Fruit fly (Drosophila melanogaster) whole organism, embryonic: ENCODE results near the gene Nab2.

Experiments
- BEAF-32 ChIP-seq: fragments of 200-800 bp; sonication (Bioruptor generic); optimal IDR thresholded peaks from 3 replicates; lab custom pipeline; 2017; ENCODE audit warnings: missing biosample characterization, missing genetic modification characterization, mild to moderate bottlenecking, moderate library complexity, missing genetic modification reagents
- Blimp-1 ChIP-seq: fragments of 200-800 bp; sonication (Bioruptor generic); optimal IDR thresholded peaks from 3 replicates; lab custom pipeline; 2018; ENCODE audit warnings: missing biosample characterization, missing genetic modification characterization, mild to moderate bottlenecking, moderate library complexity, missing genetic modification reagents
- Bteb2 ChIP-seq: fragments of 200-800 bp; sonication (Bioruptor generic); optimal IDR thresholded peaks from 2 replicates; lab custom pipeline; 2016; ENCODE audit warnings: missing biosample characterization, missing genetic modification characterization
- CG11093 ChIP-seq: fragments of 200-800 bp; sonication (Bioruptor generic); IDR thresholded peaks from 3 replicates; pipeline ENCODE4 v1.3.6; 2022; ENCODE audit warnings: missing biosample characterization, missing genetic modification characterization
- CG13624 ChIP-seq: fragments of 200-800 bp; sonication (Bioruptor generic); optimal IDR thresholded peaks from 2 replicates; lab custom pipeline; 2016; ENCODE audit warnings: missing biosample characterization, missing genetic modification characterization
- CG14710 ChIP-seq: fragments of 200-800 bp; sonication (Bioruptor generic); optimal IDR thresholded peaks from 3 replicates; lab custom pipeline; 2019; ENCODE audit warnings: missing biosample characterization, mild to moderate bottlenecking, missing genetic modification characterization, moderate library complexity
- CG15011 ChIP-seq: fragments of 200-800 bp; sonication (Bioruptor generic); optimal IDR thresholded peaks from 3 replicates; lab custom pipeline; 2018; ENCODE audit warnings: missing biosample characterization, mild to moderate bottlenecking, missing genetic modification characterization
- CG15601 ChIP-seq: fragments of 200-800 bp; sonication (Bioruptor generic); optimal IDR thresholded peaks from 3 replicates; lab custom pipeline; 2019; ENCODE audit warnings: missing biosample characterization, mild to moderate bottlenecking, missing genetic modification characterization, moderate library complexity
- CG2120 ChIP-seq: fragments of 200-800 bp; sonication (Bioruptor generic); optimal IDR thresholded peaks from 3 replicates; lab custom pipeline; 2016; ENCODE audit warnings: missing biosample characterization, missing genetic modification characterization
- CG32772 ChIP-seq: fragments of 200-800 bp; sonication (Bioruptor generic); IDR thresholded peaks from 2 replicates; pipeline ENCODE4 v1.3.6; 2022; ENCODE audit warnings: missing biosample characterization, missing genetic modification characterization
- CG33213 ChIP-seq: fragments of 200-800 bp; sonication (Bioruptor generic); optimal IDR thresholded peaks from 3 replicates; lab custom pipeline; 2016; ENCODE audit warnings: missing biosample characterization, missing genetic modification characterization
- CG3838 ChIP-seq: fragments of 200-800 bp; sonication (Bioruptor generic); optimal IDR thresholded peaks from 3 replicates; lab custom pipeline; 2016; ENCODE audit warnings: missing biosample characterization, missing genetic modification characterization
- CG3847 ChIP-seq: fragments of 200-800 bp; sonication (Bioruptor generic); IDR thresholded peaks from 2 replicates; pipeline ENCODE4 v1.3.6; 2022; ENCODE audit warnings: missing biosample characterization, missing genetic modification characterization
- CG4424 ChIP-seq: fragments of 200-800 bp; sonication (Bioruptor generic); optimal IDR thresholded peaks from 3 replicates; lab custom pipeline; 2016; ENCODE audit warnings: missing biosample characterization, missing genetic modification characterization
- CG4707 ChIP-seq: fragments of 200-800 bp; sonication (Bioruptor generic); optimal IDR thresholded peaks from 2 replicates; lab custom pipeline; 2018; ENCODE audit warnings: missing biosample characterization, mild to moderate bottlenecking, missing genetic modification characterization, moderate library complexity
- CG8089 ChIP-seq: fragments of 200-800 bp; sonication (Bioruptor generic); optimal IDR thresholded peaks from 3 replicates; lab custom pipeline; 2016; ENCODE audit warnings: missing biosample characterization, missing genetic modification characterization
- CG8281 ChIP-seq: fragments of 200-800 bp; sonication (Bioruptor generic); optimal IDR thresholded peaks from 2 replicates; lab custom pipeline; 2018; ENCODE audit warnings: missing biosample characterization, mild to moderate bottlenecking, missing genetic modification characterization, moderate library complexity
- CG8478 ChIP-seq: fragments of >200 bp; optimal IDR thresholded peaks from 2 replicates; lab custom pipeline; 2018
- CG9609 ChIP-seq: fragments of 200-800 bp; sonication (Bioruptor generic); optimal IDR thresholded peaks from 3 replicates; lab custom pipeline; 2016; ENCODE audit warnings: missing biosample characterization, missing genetic modification characterization
- Deaf1 ChIP-seq: fragments of 200-800 bp; optimal IDR thresholded peaks from 3 replicates; lab custom pipeline; 2019; ENCODE audit warnings: missing biosample characterization, mild to moderate bottlenecking, missing genetic modification characterization, moderate library complexity
- Eip74EF ChIP-seq, 2 experiments: fragments of 200-800 bp in 1 of 2; fragments of >200 bp in 1 of 2; sonication (Bioruptor generic) in 1 of 2; optimal IDR thresholded peaks; 2 replicates each; lab custom pipeline; 2017 to 2019; ENCODE audit warnings: missing biosample characterization in 2 of 2, missing genetic modification characterization in 2 of 2, mild to moderate bottlenecking in 1 of 2, moderate library complexity in 1 of 2
- Fer3 ChIP-seq: fragments of 200-800 bp; sonication (Bioruptor generic); optimal IDR thresholded peaks from 2 replicates; lab custom pipeline; 2018; ENCODE audit warnings: missing biosample characterization, mild to moderate bottlenecking, missing genetic modification characterization, moderate library complexity
- HmgD ChIP-seq: fragments of 200-800 bp; sonication (Bioruptor generic); optimal IDR thresholded peaks from 3 replicates; lab custom pipeline; 2016; ENCODE audit warnings: missing biosample characterization, missing genetic modification characterization
- HmgZ ChIP-seq: fragments of 200-800 bp; sonication (Bioruptor generic); optimal IDR thresholded peaks from 2 replicates; lab custom pipeline; 2018; ENCODE audit warnings: missing biosample characterization, mild to moderate bottlenecking, missing genetic modification characterization
- Hmr ChIP-seq: fragments of 200-800 bp; sonication (Bioruptor generic); optimal IDR thresholded peaks from 3 replicates; lab custom pipeline; 2017; ENCODE audit warnings: mild to moderate bottlenecking, missing biosample characterization, missing genetic modification reagents, missing genetic modification characterization
- NfI ChIP-seq: fragments of 200-800 bp; sonication (Bioruptor generic); optimal IDR thresholded peaks from 3 replicates; lab custom pipeline; 2018; ENCODE audit warnings: missing biosample characterization, mild to moderate bottlenecking, missing genetic modification characterization, moderate library complexity
- Oaz ChIP-seq: fragments of 200-800 bp; sonication (Bioruptor generic); IDR thresholded peaks from 2 replicates; pipeline ENCODE4 v1.3.6; 2022; ENCODE audit warnings: missing biosample characterization, missing genetic modification characterization
- Ravus ChIP-seq: fragments of 200-800 bp; sonication (Bioruptor generic); IDR thresholded peaks from 2 replicates; pipeline ENCODE4 v1.3.6; 2022; ENCODE audit warnings: missing biosample characterization, missing genetic modification characterization
- Rfx ChIP-seq: fragments of 200-800 bp; sonication (Bioruptor generic); IDR thresholded peaks from 2 replicates; pipeline ENCODE4 v1.3.6; 2022; ENCODE audit warnings: missing biosample characterization, missing genetic modification characterization
- Sin3A ChIP-seq: fragments of >200 bp; optimal IDR thresholded peaks from 2 replicates; lab custom pipeline; 2018
- Sry-β ChIP-seq: fragments of 200-800 bp; sonication (Bioruptor generic); optimal IDR thresholded peaks from 2 replicates; lab custom pipeline; 2018; ENCODE audit warnings: missing biosample characterization, mild to moderate bottlenecking, missing genetic modification characterization, moderate library complexity
- Tbp ChIP-seq: fragments of >200 bp; optimal IDR thresholded peaks from 2 replicates; lab custom pipeline; 2018; ENCODE audit warnings: missing biosample characterization, missing genetic modification characterization
- abd-A ChIP-seq: fragments of 200-800 bp; sonication (Bioruptor generic); optimal IDR thresholded peaks from 3 replicates; lab custom pipeline; 2019; ENCODE audit warnings: missing biosample characterization, mild to moderate bottlenecking, missing genetic modification characterization, moderate library complexity
- bcd ChIP-seq: fragments of 200-800 bp; sonication (Bioruptor generic); optimal IDR thresholded peaks from 2 replicates; lab custom pipeline; 2017; ENCODE audit warnings: missing biosample characterization, mild to moderate bottlenecking, missing genetic modification characterization
- cad ChIP-seq: fragments of >200 bp; optimal IDR thresholded peaks from 2 replicates; lab custom pipeline; 2017; ENCODE audit warnings: missing biosample characterization, missing genetic modification characterization
- cato ChIP-seq: fragments of 200-800 bp; sonication (Bioruptor generic); optimal IDR thresholded peaks from 2 replicates; lab custom pipeline; 2016; ENCODE audit warnings: missing biosample characterization, missing genetic modification characterization, borderline replicate concordance
- chinmo ChIP-seq: fragments of 200-800 bp; sonication (Bioruptor generic); IDR thresholded peaks from 4 replicates; pipeline ENCODE4 v1.3.6; 2022; ENCODE audit warnings: missing biosample characterization, missing genetic modification characterization; ENCODE audit not compliant: partially characterized antibody
- ems ChIP-seq: fragments of 200-800 bp; sonication (Bioruptor generic); optimal IDR thresholded peaks from 3 replicates; lab custom pipeline; 2016; ENCODE audit warnings: missing biosample characterization, missing genetic modification characterization
- gt ChIP-seq: fragments of 200-800 bp; sonication (Bioruptor generic); IDR thresholded peaks from 2 replicates; pipeline ENCODE4 v1.3.6; 2022; ENCODE audit warnings: missing biosample characterization, missing genetic modification characterization
- hb ChIP-seq: fragments of 200-800 bp; sonication (Bioruptor generic); IDR thresholded peaks from 3 replicates; pipeline ENCODE4 v1.3.6; 2022; ENCODE audit warnings: missing biosample characterization, missing genetic modification characterization; ENCODE audit not compliant: partially characterized antibody
- insv ChIP-seq, 2 experiments: fragments of 200-800 bp; sonication (Bioruptor generic); optimal IDR thresholded peaks; 3 replicates each; lab custom pipeline; 2016 to 2018; ENCODE audit warnings: missing biosample characterization in 2 of 2, missing genetic modification characterization in 2 of 2
- lola ChIP-seq, 3 experiments: fragments of >200 bp in 2 of 3; fragments of 200-800 bp in 1 of 3; sonication (Bioruptor generic) in 1 of 3; optimal IDR thresholded peaks; 2 replicates each; lab custom pipeline; 2017 to 2019; ENCODE audit warnings: missing biosample characterization in 3 of 3, missing genetic modification characterization in 3 of 3, mild to moderate bottlenecking in 1 of 3, moderate library complexity in 1 of 3
- pb ChIP-seq: fragments of 200-800 bp; sonication (Bioruptor generic); optimal IDR thresholded peaks from 3 replicates; lab custom pipeline; 2016; ENCODE audit warnings: missing biosample characterization, missing genetic modification characterization
- psq ChIP-seq: fragments of 200-800 bp; sonication (Bioruptor generic); optimal IDR thresholded peaks from 2 replicates; lab custom pipeline; 2017; ENCODE audit warnings: missing biosample characterization, missing genetic modification characterization
- slbo ChIP-seq: fragments of 200-800 bp; sonication (Bioruptor generic); IDR thresholded peaks from 2 replicates; pipeline ENCODE4 v1.3.6; 2022; ENCODE audit warnings: missing biosample characterization, missing genetic modification characterization
- trem ChIP-seq: fragments of 200-800 bp; optimal IDR thresholded peaks from 3 replicates; lab custom pipeline; 2019; ENCODE audit warnings: missing biosample characterization, mild to moderate bottlenecking, missing genetic modification characterization, moderate library complexity
- tup ChIP-seq: fragments of 200-800 bp; sonication (Bioruptor generic); optimal IDR thresholded peaks from 2 replicates; lab custom pipeline; 2016; ENCODE audit warnings: missing biosample characterization, mild to moderate bottlenecking, missing genetic modification characterization, moderate library complexity
- vvl ChIP-seq: fragments of 200-800 bp; sonication (Bioruptor generic); IDR thresholded peaks from 2 replicates; pipeline ENCODE4 v1.3.6; 2022; ENCODE audit warnings: missing biosample characterization, missing genetic modification characterization

The Nab2 gene

DNA sequence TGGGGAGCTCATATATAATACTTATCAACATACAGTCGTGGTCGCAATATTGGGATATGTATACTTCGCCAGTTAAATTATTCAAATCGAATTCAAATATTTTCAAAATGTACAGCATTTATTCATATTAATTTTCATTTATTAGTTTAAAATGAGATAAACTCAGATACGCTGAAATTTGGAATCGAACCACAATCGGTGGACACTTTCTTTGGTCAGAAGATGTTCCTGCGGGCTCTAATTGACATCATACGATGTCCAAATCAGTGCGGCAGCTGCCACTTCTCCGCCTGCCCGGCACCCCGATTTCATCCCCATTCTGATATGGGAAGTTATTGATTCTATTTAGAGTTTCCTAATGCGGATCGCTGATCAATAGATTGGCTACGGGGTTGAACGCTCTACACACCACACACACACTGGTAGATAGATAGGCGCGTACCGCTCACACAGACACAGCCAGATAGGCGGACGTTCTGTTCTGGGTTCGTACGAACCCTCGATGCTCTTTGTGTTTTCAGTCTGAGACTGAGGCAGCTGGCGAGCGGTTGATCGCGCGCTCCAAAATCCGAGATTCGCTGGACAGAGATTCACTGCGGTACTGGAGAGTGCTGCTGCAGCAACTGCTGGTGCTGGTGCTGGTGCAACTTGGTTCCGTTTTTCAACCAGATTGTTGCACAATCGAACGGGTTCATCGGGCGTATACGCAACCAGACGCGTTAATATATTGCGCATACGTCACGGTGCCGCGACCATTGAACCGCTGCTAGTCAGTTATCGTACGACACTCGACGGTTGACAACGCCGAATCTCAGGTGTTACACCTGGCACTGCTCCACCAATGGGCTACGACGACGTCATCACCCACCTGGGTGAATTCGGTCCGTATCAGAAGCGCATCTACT lies 41.9 kb downstream of the Nab2 start, which contains the start of gene Orct (continued):
- TF ChIP-seq Bteb2 (peak; percentile 56), lola (GFP tag; optimal IDR thresholded peaks at IDR 0.05; lab: Kevin White, UChicago) (peak in 1 of 3 experiments; percentile 62), BEAF-32 (GFP tag; lab: Kevin White, UChicago) (no peak), Oaz (GFP tag; lab: Robert Waterston, UW) (0 out of 2 replicates have a peak, but pooled peaks have one; percentile 36), CG32772 (GFP tag; lab: Robert Waterston, UW) (peak; percentile 26; the same call in 1 of the 2 replicates), Blimp-1 (peak; percentile 60), bcd (peak; percentile 82), trem (peak; percentile 15), ems (GFP tag; lab: Kevin White, UChicago) (peak; percentile 37), tup (GFP tag; lab: Kevin White, UChicago) (no peak), Tbp (GFP tag; lab: Kevin White, UChicago) (no peak), CG33213 (GFP tag; lab: Kevin White, UChicago) (no peak), hb (GFP tag; lab: Robert Waterston, UW) (no peak), CG3847 (GFP tag; lab: Robert Waterston, UW) (peak; percentile 66; the same call in 1 of the 2 replicates), CG14710 (tag; lab: Kevin White, UChicago) (peak; percentile 44), HmgZ (tag; lab: Kevin White, UChicago) (peak; percentile 80), NfI (GFP tag; lab: Kevin White, UChicago) (peak; percentile 75), Sry-β (GFP tag; lab: Kevin White, UChicago) (peak; percentile 7), CG4707 (GFP tag; lab: Kevin White, UChicago) (peak; percentile 38), abd-A (tag; lab: Kevin White, UChicago) (peak; percentile 3), CG13624 (GFP tag; lab: Kevin White, UChicago) (peak; percentile 46), cato (GFP tag; lab: Kevin White, UChicago) (peak; percentile 31), CG2120 (GFP tag; lab: Kevin White, UChicago) (peak; percentile 92), pb (no peak), CG3838 (GFP tag; lab: Kevin White, UChicago) (peak; percentile 37), Ravus (GFP tag; lab: Robert Waterston, UW) (peak; percentile 16), CG4424 (GFP tag; lab: Kevin White, UChicago) (peak; percentile 67), slbo (GFP tag; lab: Robert Waterston, UW) (peak; percentile 84), Sin3A (lab: Kevin White, UChicago) (no peak), HmgD (GFP tag; lab: Kevin White, UChicago) (no peak), Deaf1 (tag; lab: Kevin White, UChicago) (peak; percentile 61), CG15601 (peak; percentile 20), gt (GFP tag; lab: Robert Waterston, UW) (no peak), CG8281 (tag; lab: Kevin White, UChicago) (peak; percentile 57), vvl (GFP tag; lab: Robert Waterston, UW) (peak; percentile 62; the same call in 1 of the 2 replicates), CG8478 (lab: Kevin White, UChicago) (no peak), CG9609 (GFP tag; lab: Kevin White, UChicago) (peak; percentile 53), psq (GFP tag; lab: Kevin White, UChicago) (peak; percentile 8), Rfx (GFP tag; lab: Robert Waterston, UW) (peak; percentile 75), Hmr (GFP tag; lab: Kevin White, UChicago) (peak; percentile 89), CG11093 (no peak), Fer3 (tag; lab: Kevin White, UChicago) (peak; percentile 65), insv (GFP tag; optimal IDR thresholded peaks at IDR 0.05; lab: Kevin White, UChicago) (peak in 1 of 2 experiments; percentile 21), CG8089 (GFP tag; lab: Kevin White, UChicago) (peak; percentile 27), cad (GFP tag; lab: Kevin White, UChicago) (no peak), CG15011 (peak; percentile 78), chinmo (no peak), Eip74EF (GFP tag; optimal IDR thresholded peaks at IDR 0.05; lab: Kevin White, UChicago) (peak in 1 of 2 experiments; percentile 71)
